Comparison of ENCODE assay signal across 3 worm cellular contexts in genomic region chrV:19065945-19066344, ce11.
A peak's percentile ranks its signal among the peaks of the same experiment; 100 is the strongest.
TF ChIP-seq lines count a peak whose summit lies in the region.

No protein-coding gene starts in this region.

TF ChIP-seq in whole organism, L3 larva, 47 proteins besides CTCF, POLR2A, EP300 and RAD21:
- peak; percentile 64 for TF ChIP-seq ceh-28 (tag; optimal IDR thresholded peaks at IDR 0.05; lab: Kevin White, UChicago)

TF ChIP-seq in whole organism, L4 larva, 104 proteins besides CTCF, POLR2A, EP300 and RAD21:
- TF ChIP-seq ceh-28 (tag; optimal IDR thresholded peaks at IDR 0.05; lab: Kevin White, UChicago) = peak; percentile 21
TF ChIP-seq in whole organism, L4 larva: peak in this region for 1; not testable (repeated sequence) for 103.

TF ChIP-seq in whole organism, midembryonic, 9 proteins besides CTCF, POLR2A, EP300 and RAD21:
- peak; percentile 66 for TF ChIP-seq T22C8.4 (GFP tag; IDR thresholded peaks at IDR 0.05; lab: Robert Waterston, UW)
